Fruit fly (Drosophila melanogaster) whole organism, embryonic: ENCODE measurements around the gene Cmtr1.
A peak's percentile ranks its signal among the peaks of the same experiment; 100 is the strongest.

Experiments
- B-H1 ChIP-seq: fragments of 200-800 bp; sonication (Bioruptor generic); IDR thresholded peaks from 3 replicates; pipeline ENCODE4 v1.3.6; 2022; ENCODE audit warnings: missing biosample characterization, missing genetic modification characterization
- BEAF-32 ChIP-seq: fragments of 200-800 bp; sonication (Bioruptor generic); optimal IDR thresholded peaks from 3 replicates; lab custom pipeline; 2017; ENCODE audit warnings: missing biosample characterization, missing genetic modification characterization, mild to moderate bottlenecking, moderate library complexity, missing genetic modification reagents
- CG10959 ChIP-seq: fragments of 200-800 bp; sonication (Bioruptor generic); IDR thresholded peaks from 2 replicates; pipeline ENCODE4 v1.3.6; 2022; ENCODE audit warnings: missing biosample characterization, missing genetic modification characterization
- CG11085 ChIP-seq: fragments of 200-800 bp; sonication (Bioruptor generic); IDR thresholded peaks from 2 replicates; pipeline ENCODE4 v1.3.6; 2022; ENCODE audit warnings: missing biosample characterization, missing genetic modification characterization
- CG13296 ChIP-seq: fragments of 200-800 bp; sonication (Bioruptor generic); optimal IDR thresholded peaks from 3 replicates; lab custom pipeline; 2018; ENCODE audit warnings: missing biosample characterization, mild to moderate bottlenecking, missing genetic modification characterization
- CG14014 ChIP-seq: fragments of 200-800 bp; sonication (Bioruptor generic); IDR thresholded peaks from 2 replicates; pipeline ENCODE4 v1.3.6; 2022; ENCODE audit warnings: missing biosample characterization, missing genetic modification characterization
- CG14965 ChIP-seq: fragments of 200-800 bp; sonication (Bioruptor generic); optimal IDR thresholded peaks from 2 replicates; lab custom pipeline; 2016; ENCODE audit warnings: missing biosample characterization, missing genetic modification characterization, borderline replicate concordance
- CG17912 ChIP-seq: fragments of 200-800 bp; sonication (Bioruptor generic); optimal IDR thresholded peaks from 2 replicates; lab custom pipeline; 2018; ENCODE audit warnings: missing biosample characterization, mild to moderate bottlenecking, missing genetic modification characterization
- CG18011 ChIP-seq: fragments of 200-800 bp; sonication (Bioruptor generic); optimal IDR thresholded peaks from 2 replicates; lab custom pipeline; 2017; ENCODE audit warnings: missing biosample characterization, missing genetic modification characterization, mild to moderate bottlenecking, moderate library complexity, missing genotype
- CG30431 ChIP-seq: fragments of 200-800 bp; sonication (Bioruptor generic); optimal IDR thresholded peaks from 2 replicates; lab custom pipeline; 2017; ENCODE audit warnings: missing biosample characterization, missing genetic modification characterization
- CG3065 ChIP-seq: fragments of 200-800 bp; sonication (Bioruptor generic); optimal IDR thresholded peaks from 2 replicates; lab custom pipeline; 2016; ENCODE audit warnings: missing biosample characterization, missing genetic modification characterization
- CG31365 ChIP-seq: fragments of 200-800 bp; sonication (Bioruptor generic); optimal IDR thresholded peaks from 2 replicates; lab custom pipeline; 2018; ENCODE audit warnings: missing biosample characterization, mild to moderate bottlenecking, missing genetic modification characterization
- CG34422 ChIP-seq: fragments of 200-800 bp; sonication (Bioruptor generic); IDR thresholded peaks from 3 replicates; pipeline ENCODE4 v1.3.6; 2022; ENCODE audit warnings: missing biosample characterization, missing genetic modification characterization
- CG7963 ChIP-seq: fragments of 200-800 bp; sonication (Bioruptor generic); IDR thresholded peaks from 3 replicates; pipeline ENCODE4 v1.3.6; 2022; ENCODE audit warnings: missing biosample characterization, missing genetic modification characterization; ENCODE audit not compliant: partially characterized antibody
- CG7987 ChIP-seq: fragments of 200-800 bp; sonication (Bioruptor generic); optimal IDR thresholded peaks from 2 replicates; lab custom pipeline; 2018; ENCODE audit warnings: missing biosample characterization, mild to moderate bottlenecking, missing genetic modification characterization, moderate library complexity
- CTCF ChIP-seq: fragments of 200-800 bp; sonication (Bioruptor generic); optimal IDR thresholded peaks from 2 replicates; lab custom pipeline; 2017; ENCODE audit warnings: missing biosample characterization, mild to moderate bottlenecking, missing genetic modification characterization, moderate library complexity
- CoRest ChIP-seq: fragments of 200-800 bp; sonication (Bioruptor generic); optimal IDR thresholded peaks from 3 replicates; lab custom pipeline; 2018; ENCODE audit warnings: missing biosample characterization, mild to moderate bottlenecking, missing genetic modification characterization, moderate library complexity
- D19A ChIP-seq: fragments of 200-800 bp; optimal IDR thresholded peaks from 3 replicates; lab custom pipeline; 2019; ENCODE audit warnings: missing biosample characterization, mild to moderate bottlenecking, missing genetic modification characterization, moderate library complexity
- Deaf1 ChIP-seq: fragments of 200-800 bp; optimal IDR thresholded peaks from 3 replicates; lab custom pipeline; 2019; ENCODE audit warnings: missing biosample characterization, mild to moderate bottlenecking, missing genetic modification characterization, moderate library complexity
- Doc3 ChIP-seq: fragments of 200-800 bp; sonication (Bioruptor generic); IDR thresholded peaks from 3 replicates; pipeline ENCODE4 v1.3.6; 2022; ENCODE audit warnings: missing biosample characterization, missing genetic modification characterization; ENCODE audit not compliant: partially characterized antibody
- Dp ChIP-seq: fragments of 200-800 bp; sonication (Bioruptor generic); optimal IDR thresholded peaks from 2 replicates; lab custom pipeline; 2018; ENCODE audit warnings: missing biosample characterization, mild to moderate bottlenecking, missing genetic modification characterization, moderate library complexity
- E2f2 ChIP-seq: fragments of 200-800 bp; sonication (Bioruptor generic); IDR thresholded peaks from 2 replicates; pipeline ENCODE4 v1.3.6; 2022; ENCODE audit warnings: missing biosample characterization, missing genetic modification characterization
- Eip74EF ChIP-seq, 2 experiments: fragments of 200-800 bp in 1 of 2; fragments of >200 bp in 1 of 2; sonication (Bioruptor generic) in 1 of 2; optimal IDR thresholded peaks; 2 replicates each; lab custom pipeline; 2017 to 2019; ENCODE audit warnings: missing biosample characterization in 2 of 2, missing genetic modification characterization in 2 of 2, mild to moderate bottlenecking in 1 of 2, moderate library complexity in 1 of 2
- Fer3 ChIP-seq: fragments of 200-800 bp; sonication (Bioruptor generic); optimal IDR thresholded peaks from 2 replicates; lab custom pipeline; 2018; ENCODE audit warnings: missing biosample characterization, mild to moderate bottlenecking, missing genetic modification characterization, moderate library complexity
- HHEX ChIP-seq: fragments of 200-800 bp; sonication (Bioruptor generic); optimal IDR thresholded peaks from 3 replicates; lab custom pipeline; 2017; ENCODE audit warnings: missing biosample characterization, mild to moderate bottlenecking, missing genetic modification characterization, missing genetic modification reagents
- HLH4C ChIP-seq: fragments of 200-800 bp; sonication (Bioruptor generic); IDR thresholded peaks from 3 replicates; pipeline ENCODE4 v1.3.6; 2022; ENCODE audit warnings: missing biosample characterization, missing genetic modification characterization; ENCODE audit not compliant: partially characterized antibody
- HmgD ChIP-seq: fragments of 200-800 bp; sonication (Bioruptor generic); optimal IDR thresholded peaks from 3 replicates; lab custom pipeline; 2016; ENCODE audit warnings: missing biosample characterization, missing genetic modification characterization
- Lhr ChIP-seq: fragments of 200-800 bp; sonication (Bioruptor generic); optimal IDR thresholded peaks from 3 replicates; lab custom pipeline; 2017; ENCODE audit warnings: mild to moderate bottlenecking, missing biosample characterization, missing genetic modification reagents, missing genetic modification characterization
- NC2β ChIP-seq: fragments of 200-800 bp; sonication (Bioruptor generic); optimal IDR thresholded peaks from 2 replicates; lab custom pipeline; 2016; ENCODE audit warnings: missing biosample characterization, missing genetic modification characterization
- Neu2 ChIP-seq: fragments of 200-800 bp; sonication (Bioruptor generic); optimal IDR thresholded peaks from 3 replicates; lab custom pipeline; 2016; ENCODE audit warnings: missing biosample characterization, missing genetic modification characterization, borderline replicate concordance
- Nf-YC ChIP-seq: fragments of 200-800 bp; optimal IDR thresholded peaks from 3 replicates; lab custom pipeline; 2019; ENCODE audit warnings: missing biosample characterization, mild to moderate bottlenecking, missing genetic modification characterization, moderate library complexity
- Rfx ChIP-seq: fragments of 200-800 bp; sonication (Bioruptor generic); IDR thresholded peaks from 2 replicates; pipeline ENCODE4 v1.3.6; 2022; ENCODE audit warnings: missing biosample characterization, missing genetic modification characterization
- Side ChIP-seq: fragments of 200-800 bp; sonication (Bioruptor generic); optimal IDR thresholded peaks from 2 replicates; lab custom pipeline; 2016; ENCODE audit warnings: missing biosample characterization, missing genetic modification characterization
- Six4 ChIP-seq: fragments of 200-800 bp; sonication (Bioruptor generic); optimal IDR thresholded peaks from 2 replicates; lab custom pipeline; 2016; ENCODE audit warnings: missing biosample characterization, missing genetic modification characterization
- Spps ChIP-seq: fragments of 200-800 bp; sonication (Bioruptor generic); optimal IDR thresholded peaks from 2 replicates; lab custom pipeline; 2018; ENCODE audit warnings: missing biosample characterization, mild to moderate bottlenecking, missing genetic modification characterization
- YL-1 ChIP-seq: fragments of 200-800 bp; sonication (Bioruptor generic); optimal IDR thresholded peaks from 3 replicates; lab custom pipeline; 2017; ENCODE audit warnings: missing biosample characterization, mild to moderate bottlenecking, missing genetic modification characterization
- ab ChIP-seq: fragments of 200-800 bp; sonication (Bioruptor generic); optimal IDR thresholded peaks from 2 replicates; lab custom pipeline; 2016; ENCODE audit warnings: missing biosample characterization, missing genetic modification characterization
- chn ChIP-seq: fragments of 200-800 bp; sonication (Bioruptor generic); optimal IDR thresholded peaks from 2 replicates; lab custom pipeline; 2016; ENCODE audit warnings: missing biosample characterization, missing genetic modification characterization
- croc ChIP-seq: fragments of 200-800 bp; sonication (Bioruptor generic); conservative IDR thresholded peaks from 3 replicates; pipeline ENCODE4 v1.3.6; 2022; ENCODE audit warnings: missing biosample characterization, missing genetic modification characterization
- dpn ChIP-seq, 2 experiments: fragments of 200-800 bp; sonication (Bioruptor generic); optimal IDR thresholded peaks; 3 replicates each; lab custom pipeline; 2016; ENCODE audit warnings: missing biosample characterization in 2 of 2, missing genetic modification characterization in 2 of 2
- gcm ChIP-seq: fragments of 200-800 bp; sonication (Bioruptor generic); optimal IDR thresholded peaks from 2 replicates; lab custom pipeline; 2019; ENCODE audit warnings: missing biosample characterization, mild to moderate bottlenecking, missing genetic modification characterization, moderate library complexity
- gro ChIP-seq: fragments of 200-800 bp; sonication (Bioruptor generic); optimal IDR thresholded peaks from 2 replicates; lab custom pipeline; 2016; ENCODE audit warnings: missing biosample characterization, missing genetic modification characterization
- gsb-n ChIP-seq: fragments of 200-800 bp; sonication (Bioruptor generic); optimal IDR thresholded peaks from 3 replicates; lab custom pipeline; 2018; ENCODE audit warnings: missing biosample characterization, mild to moderate bottlenecking, missing genetic modification characterization
- lbe ChIP-seq: fragments of 200-800 bp; sonication (Bioruptor generic); optimal IDR thresholded peaks from 2 replicates; lab custom pipeline; 2016; ENCODE audit warnings: missing biosample characterization, mild to moderate bottlenecking, missing genetic modification characterization
- pfk ChIP-seq: fragments of 200-800 bp; sonication (Bioruptor generic); optimal IDR thresholded peaks from 2 replicates; lab custom pipeline; 2018; ENCODE audit warnings: missing biosample characterization, mild to moderate bottlenecking, missing genetic modification characterization, moderate library complexity
- sima ChIP-seq: fragments of 200-800 bp; sonication (Bioruptor generic); optimal IDR thresholded peaks from 2 replicates; lab custom pipeline; 2016; ENCODE audit warnings: missing biosample characterization, missing genetic modification characterization
- stwl ChIP-seq: fragments of 200-800 bp; sonication (Bioruptor generic); optimal IDR thresholded peaks from 3 replicates; lab custom pipeline; 2018; ENCODE audit warnings: missing biosample characterization, mild to moderate bottlenecking, missing genetic modification characterization, moderate library complexity
- tin ChIP-seq: fragments of 200-800 bp; sonication (Bioruptor generic); optimal IDR thresholded peaks from 3 replicates; lab custom pipeline; 2016; ENCODE audit warnings: missing biosample characterization, missing genetic modification characterization
- vnd ChIP-seq: fragments of 200-800 bp; sonication (Bioruptor generic); IDR thresholded peaks from 3 replicates; pipeline ENCODE4 v1.3.6; 2022; ENCODE audit warnings: missing biosample characterization, missing genetic modification characterization; ENCODE audit not compliant: partially characterized antibody
- wek ChIP-seq: fragments of 200-800 bp; sonication (Bioruptor generic); optimal IDR thresholded peaks from 3 replicates; lab custom pipeline; 2018; ENCODE audit warnings: missing biosample characterization, mild to moderate bottlenecking, missing genetic modification characterization, moderate library complexity

The Cmtr1 gene

DNA sequence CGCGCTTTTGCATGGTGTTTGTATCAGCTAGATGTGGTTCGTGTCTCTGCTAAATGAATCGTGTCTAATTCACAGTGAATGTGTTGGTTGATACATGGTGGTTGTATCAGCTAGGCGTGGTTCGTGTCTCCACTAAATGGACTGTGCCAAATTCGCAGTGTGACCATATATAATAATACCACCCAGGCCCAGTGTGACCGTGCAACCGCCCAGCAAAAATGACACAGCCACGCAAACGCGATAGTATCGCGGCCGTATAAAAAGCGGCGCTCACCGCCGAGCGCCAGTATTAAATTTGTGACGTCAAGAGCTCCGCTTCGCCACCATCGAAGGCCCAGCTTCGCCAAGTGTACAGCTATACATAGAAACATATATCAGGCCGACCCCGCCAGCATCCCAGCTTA, 5.0 kb upstream of the Cmtr1 start, which contains the start of gene cib (continued):
- TF ChIP-seq Rfx (GFP tag; lab: Robert Waterston, UW), result peak; percentile 65
- no peak for TF ChIP-seq CG10959 (GFP tag; lab: Robert Waterston, UW)
- peak; percentile 5 for TF ChIP-seq wek (GFP tag; lab: Kevin White, UChicago)
- peak; percentile 26 for TF ChIP-seq CoRest (tag; lab: Kevin White, UChicago)
- peak; percentile 32 for TF ChIP-seq CG13296 (GFP tag; lab: Kevin White, UChicago)
- TF ChIP-seq gcm (GFP tag; lab: Kevin White, UChicago), result peak; percentile 48
- TF ChIP-seq tin (GFP tag; lab: Kevin White, UChicago), result no peak
- peak; percentile 81 for TF ChIP-seq CTCF (GFP tag; lab: Kevin White, UChicago)
- TF ChIP-seq ab (GFP tag; lab: Kevin White, UChicago), result no peak
- TF ChIP-seq CG7963 (GFP tag; lab: Robert Waterston, UW), result peak; percentile 62; the same call in 2 of the 3 replicates
- peak; percentile 28; the same call in 1 of the 2 replicates for TF ChIP-seq CG14014 (GFP tag; lab: Robert Waterston, UW)
- peak; percentile 96 for TF ChIP-seq Dp (GFP tag; lab: Kevin White, UChicago)
- TF ChIP-seq CG18011 (GFP tag; lab: Kevin White, UChicago), result no peak
- TF ChIP-seq dpn (GFP tag; optimal IDR thresholded peaks at IDR 0.05; lab: Kevin White, UChicago), result peak in 1 of 2 experiments; percentile 50
- TF ChIP-seq E2f2 (GFP tag; lab: Robert Waterston, UW), result peak; percentile 98
- TF ChIP-seq CG30431 (GFP tag; lab: Kevin White, UChicago), result no peak
- peak; percentile 76 for TF ChIP-seq CG17912 (GFP tag; lab: Kevin White, UChicago)
- peak; percentile 28; the same call in 1 of the 3 replicates for TF ChIP-seq CG34422 (GFP tag; lab: Robert Waterston, UW)
- TF ChIP-seq stwl (tag; lab: Kevin White, UChicago), result peak; percentile 37
- TF ChIP-seq chn, result peak; percentile 13
- TF ChIP-seq Doc3, result peak; percentile 65; the same call in 2 of the 3 replicates
- peak; percentile 65 for TF ChIP-seq NC2β
- no peak; the same call in 2 of the 3 replicates for TF ChIP-seq B-H1 (GFP tag; lab: Robert Waterston, UW)
- peak; percentile 68 for TF ChIP-seq gsb-n (tag; lab: Kevin White, UChicago)
- TF ChIP-seq CG14965, result no peak
- TF ChIP-seq Nf-YC (tag; lab: Kevin White, UChicago), result peak; percentile 49
- TF ChIP-seq Lhr, result peak; percentile 99
- no peak for TF ChIP-seq Six4 (GFP tag; lab: Kevin White, UChicago)
- peak; percentile 30 for TF ChIP-seq HHEX
- peak; percentile 68 for TF ChIP-seq HLH4C (GFP tag; lab: Robert Waterston, UW)
- no peak for TF ChIP-seq croc
- peak; percentile 47 for TF ChIP-seq CG7987 (GFP tag; lab: Kevin White, UChicago)
- peak; percentile 67 for TF ChIP-seq vnd (GFP tag; lab: Robert Waterston, UW)
- TF ChIP-seq lbe (GFP tag; lab: Kevin White, UChicago), result peak; percentile 42
- no peak for TF ChIP-seq pfk (GFP tag; lab: Kevin White, UChicago)
- peak; percentile 31 for TF ChIP-seq Spps (tag; lab: Kevin White, UChicago)
- peak; percentile 37 for TF ChIP-seq Deaf1 (tag; lab: Kevin White, UChicago)
- TF ChIP-seq gro (GFP tag; lab: Kevin White, UChicago), result peak; percentile 62
- no peak for TF ChIP-seq D19A
- TF ChIP-seq sima (GFP tag; lab: Kevin White, UChicago), result no peak
- TF ChIP-seq Fer3 (tag; lab: Kevin White, UChicago), result peak; percentile 40
- TF ChIP-seq YL-1 (GFP tag; lab: Kevin White, UChicago), result peak; percentile 49
- TF ChIP-seq BEAF-32 (GFP tag; lab: Kevin White, UChicago), result peak; percentile 87
- TF ChIP-seq HmgD (GFP tag; lab: Kevin White, UChicago), result peak; percentile 68
- TF ChIP-seq Neu2 (GFP tag; lab: Kevin White, UChicago), result no peak
- peak in 1 of 2 experiments; percentile 30 for TF ChIP-seq Eip74EF (GFP tag; optimal IDR thresholded peaks at IDR 0.05; lab: Kevin White, UChicago)
- peak; percentile 11 for TF ChIP-seq CG31365 (tag; lab: Kevin White, UChicago)
- TF ChIP-seq CG11085, result no peak
- TF ChIP-seq Side (GFP tag; lab: Kevin White, UChicago), result peak; percentile 50
- TF ChIP-seq CG3065 (GFP tag; lab: Kevin White, UChicago), result no peak
